Worm (Caenorhabditis elegans) whole organism, L4 larva: ENCODE results near the gene svop-1.

Experiments
- F10B5.3 ChIP-seq: sonication (generic microtip); optimal IDR thresholded peaks from 2 replicates; lab custom pipeline; 2016; ENCODE audit warnings: mild to moderate bottlenecking, missing genetic modification characterization, missing compliant biosample characterization
- F26F4.8 ChIP-seq: fragments of 200-800 bp; sonication (Bioruptor generic); conservative IDR thresholded peaks from 2 replicates; pipeline ENCODE4 v1.3.6; 2022; ENCODE audit warnings: missing genetic modification characterization, missing compliant biosample characterization
- F49E8.2 ChIP-seq: sonication (generic microtip); optimal IDR thresholded peaks from 2 replicates; lab custom pipeline; 2016; ENCODE audit warnings: missing compliant biosample characterization, mild to moderate bottlenecking, missing genetic modification characterization, borderline replicate concordance
- Y105C5A.15 ChIP-seq: fragments of 200-800 bp; sonication (Bioruptor generic); IDR thresholded peaks from 2 replicates; pipeline ENCODE4 v1.3.6; 2022; ENCODE audit warnings: missing genetic modification characterization, missing compliant biosample characterization
- Y48G9A.11 ChIP-seq: fragments of 200-800 bp; sonication (Bioruptor generic); IDR thresholded peaks from 2 replicates; pipeline ENCODE4 v1.3.6; 2022; ENCODE audit warnings: missing genetic modification reagents, missing genetic modification characterization, missing compliant biosample characterization
- Y5F2A.4 ChIP-seq: fragments of 200-800 bp; sonication (Bioruptor generic); optimal IDR thresholded peaks from 2 replicates; lab custom pipeline; 2018; ENCODE audit warnings: mild to moderate bottlenecking, missing genetic modification characterization, missing compliant biosample characterization
- ZK337.2 ChIP-seq: fragments of 200-800 bp; sonication (Bioruptor generic); IDR thresholded peaks from 2 replicates; pipeline ENCODE4 v1.3.6; 2022; ENCODE audit warnings: missing genetic modification reagents, missing genetic modification characterization, missing compliant biosample characterization
- aha-1 ChIP-seq: fragments of 150-350 bp; peaks from one replicate; lab custom pipeline; 2014; ENCODE audit warnings: missing biosample characterization, missing genetic modification characterization
- arid-1 ChIP-seq: fragments of 200-800 bp; sonication (Bioruptor generic); conservative IDR thresholded peaks from 2 replicates; pipeline ENCODE4 v1.3.6; 2022; ENCODE audit warnings: missing genetic modification reagents, missing genetic modification characterization, missing compliant biosample characterization
- ceh-32 ChIP-seq: sonication (generic microtip); optimal IDR thresholded peaks from 2 replicates; lab custom pipeline; 2016; ENCODE audit warnings: mild to moderate bottlenecking, missing genetic modification characterization, missing compliant biosample characterization; ENCODE audit not compliant: poor library complexity
- ceh-82 ChIP-seq: sonication (generic microtip); optimal IDR thresholded peaks from 2 replicates; lab custom pipeline; 2017; ENCODE audit warnings: missing biosample characterization, missing genetic modification characterization
- daf-8 ChIP-seq: fragments of 200-800 bp; sonication (Bioruptor generic); IDR thresholded peaks from 2 replicates; pipeline ENCODE4 v1.3.6; 2022; ENCODE audit warnings: missing genetic modification characterization, missing compliant biosample characterization
- dmd-9 ChIP-seq: fragments of 200-800 bp; sonication (Bioruptor generic); IDR thresholded peaks from 2 replicates; pipeline ENCODE4 v1.3.6; 2022; ENCODE audit warnings: missing genetic modification reagents, missing genetic modification characterization, missing compliant biosample characterization
- egl-27 ChIP-seq: sonication (generic microtip); optimal IDR thresholded peaks from 3 replicates; lab custom pipeline; 2017; ENCODE audit warnings: missing biosample characterization, missing genetic modification reagents, missing genetic modification characterization
- egl-43 ChIP-seq: fragments of 200-800 bp; sonication (Bioruptor generic); IDR thresholded peaks from 2 replicates; pipeline ENCODE4 v1.3.6; 2022; ENCODE audit warnings: missing genetic modification reagents, missing genetic modification characterization, missing compliant biosample characterization
- fkh-10 ChIP-seq: fragments of 150-350 bp; optimal IDR thresholded peaks from 2 replicates; lab custom pipeline; 2014; ENCODE audit warnings: missing biosample characterization, missing genetic modification reagents, missing genetic modification characterization
- fos-1 ChIP-seq: fragments of 150-350 bp; optimal IDR thresholded peaks from 2 replicates; lab custom pipeline; 2014; ENCODE audit warnings: missing biosample characterization, missing genetic modification characterization
- hif-1 ChIP-seq, 2 experiments: sonication (generic microtip); optimal IDR thresholded peaks; 2 replicates each; lab custom pipeline; 2016 to 2017; ENCODE audit warnings: missing compliant biosample characterization in 2 of 2, missing genetic modification characterization in 2 of 2, missing genetic modification reagents in 2 of 2, missing genotype in 2 of 2, mild to moderate bottlenecking in 1 of 2
- hlh-11 ChIP-seq: fragments of 200-800 bp; sonication (Bioruptor generic); optimal IDR thresholded peaks from 2 replicates; lab custom pipeline; 2018; ENCODE audit warnings: mild to moderate bottlenecking, missing genetic modification characterization, missing compliant biosample characterization
- hmg-1.1 ChIP-seq: fragments of 200-800 bp; sonication (Bioruptor generic); IDR thresholded peaks from 2 replicates; pipeline ENCODE4 v1.3.6; 2022; ENCODE audit warnings: missing genetic modification reagents, missing genetic modification characterization, missing compliant biosample characterization
- jun-1 ChIP-seq: fragments of 150-350 bp; optimal IDR thresholded peaks from 2 replicates; lab custom pipeline; 2014; ENCODE audit warnings: missing biosample characterization, missing genetic modification reagents, missing genetic modification characterization
- lin-1 ChIP-seq: fragments of 200-800 bp; sonication (Bioruptor generic); IDR thresholded peaks from 2 replicates; pipeline ENCODE4 v1.3.6; 2022; ENCODE audit warnings: missing genetic modification reagents, missing genetic modification characterization, missing compliant biosample characterization
- lin-38 ChIP-seq: fragments of 200-800 bp; sonication (Bioruptor generic); IDR thresholded peaks from 2 replicates; pipeline ENCODE4 v1.3.6; 2022; ENCODE audit warnings: missing genetic modification reagents, missing genetic modification characterization, missing compliant biosample characterization
- lsy-2 ChIP-seq, 2 experiments: fragments of 150-350 bp in 1 of 2; sonication (generic microtip) in 1 of 2; optimal IDR thresholded peaks; 2 replicates each; lab custom pipeline; 2014 to 2017; ENCODE audit warnings: missing biosample characterization in 2 of 2, missing genetic modification characterization in 2 of 2
- madf-5 ChIP-seq, 2 experiments: fragments of 200-800 bp; sonication (Bioruptor generic); IDR thresholded peaks; 2 replicates each; pipeline ENCODE4 v1.3.6; 2022; ENCODE audit warnings: missing compliant biosample characterization in 2 of 2, missing genetic modification characterization in 2 of 2
- madf-9 ChIP-seq: fragments of 200-800 bp; sonication (Bioruptor generic); conservative IDR thresholded peaks from 2 replicates; pipeline ENCODE4 v1.3.6; 2022; ENCODE audit warnings: missing genetic modification reagents, missing genetic modification characterization, missing compliant biosample characterization
- mdl-1 ChIP-seq, 2 experiments: fragments of 150-350 bp in 1 of 2; sonication (generic microtip) in 1 of 2; optimal IDR thresholded peaks; 2 replicates each; lab custom pipeline; 2014 to 2017; ENCODE audit warnings: missing biosample characterization in 2 of 2, missing genetic modification characterization in 2 of 2
- mdt-29 ChIP-seq: fragments of 200-800 bp; sonication (Bioruptor generic); IDR thresholded peaks from 2 replicates; pipeline ENCODE4 v1.3.6; 2022; ENCODE audit warnings: missing genetic modification reagents, missing genetic modification characterization, missing compliant biosample characterization
- mep-1 ChIP-seq: fragments of 150-350 bp; sonication (generic microtip); optimal IDR thresholded peaks from 3 replicates; lab custom pipeline; 2014; ENCODE audit warnings: missing biosample characterization, missing genetic modification characterization
- mes-2 ChIP-seq: sonication (generic microtip); optimal IDR thresholded peaks from 2 replicates; lab custom pipeline; 2016; ENCODE audit warnings: missing genotype, mild to moderate bottlenecking, missing genetic modification characterization, missing compliant biosample characterization; ENCODE audit not compliant: poor library complexity, severe bottlenecking
- mxl-2 ChIP-seq: fragments of 200-800 bp; sonication (Bioruptor generic); conservative IDR thresholded peaks from 2 replicates; pipeline ENCODE4 v1.3.6; 2022; ENCODE audit warnings: missing genetic modification reagents, missing genetic modification characterization, missing compliant biosample characterization
- nhr-11 ChIP-seq: fragments of 150-350 bp; optimal IDR thresholded peaks from 2 replicates; lab custom pipeline; 2014; ENCODE audit warnings: missing biosample characterization, missing genetic modification characterization
- nhr-237 ChIP-seq: sonication (generic microtip); optimal IDR thresholded peaks from 2 replicates; lab custom pipeline; 2017; ENCODE audit warnings: missing biosample characterization, missing genetic modification characterization
- nhr-25 ChIP-seq: sonication (generic microtip); optimal IDR thresholded peaks from 2 replicates; lab custom pipeline; 2017; ENCODE audit warnings: missing genetic modification characterization, mild to moderate bottlenecking, missing compliant biosample characterization, antibody characterized with exemption, moderate library complexity, borderline replicate concordance; ENCODE audit not compliant: insufficient read depth
- nhr-6 ChIP-seq: fragments of 150-350 bp; optimal IDR thresholded peaks from 2 replicates; lab custom pipeline; 2014; ENCODE audit warnings: missing biosample characterization, missing genetic modification characterization
- pha-4 ChIP-seq, 2 experiments: fragments of 150-350 bp in 1 of 2; fragments of 200-800 bp in 1 of 2; sonication (Bioruptor generic) in 1 of 2; IDR thresholded peaks in 1 of 2; optimal IDR thresholded peaks in 1 of 2; 2 replicates each; pipeline versions ENCODE4 v1.3.6 to Lab custom; 2014 to 2022; ENCODE audit warnings: missing genetic modification characterization in 2 of 2, missing genetic modification reagents in 2 of 2, missing biosample characterization in 1 of 2, missing compliant biosample characterization in 1 of 2
- saeg-2 ChIP-seq: fragments of 200-800 bp; sonication (Bioruptor generic); IDR thresholded peaks from 2 replicates; pipeline ENCODE4 v1.3.6; 2022; ENCODE audit warnings: missing genetic modification reagents, missing genetic modification characterization, missing compliant biosample characterization
- set-16 ChIP-seq: fragments of 200-800 bp; sonication (Bioruptor generic); IDR thresholded peaks from 2 replicates; pipeline ENCODE4 v1.3.6; 2022; ENCODE audit warnings: missing genetic modification reagents, missing genetic modification characterization, missing compliant biosample characterization
- skn-1 ChIP-seq: fragments of 150-350 bp; optimal IDR thresholded peaks from 2 replicates; lab custom pipeline; 2014; ENCODE audit warnings: missing biosample characterization, missing genetic modification characterization
- snpc-1.2 ChIP-seq: fragments of 200-800 bp; sonication (Bioruptor generic); IDR thresholded peaks from 2 replicates; pipeline ENCODE4 v1.3.6; 2022; ENCODE audit warnings: missing genetic modification reagents, missing genetic modification characterization, missing compliant biosample characterization
- spr-3 ChIP-seq: fragments of 200-800 bp; sonication (Bioruptor generic); optimal IDR thresholded peaks from 2 replicates; lab custom pipeline; 2018; ENCODE audit warnings: mild to moderate bottlenecking, missing genetic modification characterization, missing compliant biosample characterization
- tag-97 ChIP-seq: fragments of 200-800 bp; sonication (Bioruptor generic); IDR thresholded peaks from 2 replicates; pipeline ENCODE4 v1.3.6; 2022; ENCODE audit warnings: missing genetic modification characterization, missing compliant biosample characterization
- unc-39 ChIP-seq: sonication (generic microtip); optimal IDR thresholded peaks from 2 replicates; lab custom pipeline; 2017; ENCODE audit warnings: missing biosample characterization, missing genetic modification characterization
- unc-62 ChIP-seq, 3 experiments: fragments of 150-350 bp in 1 of 3; sonication (generic microtip); optimal IDR thresholded peaks in 2 of 3; peaks in 1 of 3; 1 replicate in 1 of 3; 2 replicates in 2 of 3; lab custom pipeline; 2014 to 2017; ENCODE audit warnings: missing biosample characterization in 3 of 3, missing genetic modification characterization in 3 of 3, missing genetic modification reagents in 3 of 3, missing genotype in 1 of 3
- zfp-2 ChIP-seq: sonication (generic microtip); optimal IDR thresholded peaks from 2 replicates; lab custom pipeline; 2016; ENCODE audit warnings: mild to moderate bottlenecking, missing genetic modification characterization, missing compliant biosample characterization
- zip-11 ChIP-seq: fragments of 200-800 bp; sonication (Bioruptor generic); IDR thresholded peaks from 2 replicates; pipeline ENCODE4 v1.3.6; 2022; ENCODE audit warnings: missing genetic modification characterization, missing compliant biosample characterization
- zip-2 ChIP-seq: fragments of 150-350 bp; optimal IDR thresholded peaks from 2 replicates; lab custom pipeline; 2014; ENCODE audit warnings: missing biosample characterization, missing genetic modification characterization
- ztf-11 ChIP-seq: fragments of 150-350 bp; optimal IDR thresholded peaks from 2 replicates; lab custom pipeline; 2014; ENCODE audit warnings: missing biosample characterization, missing genetic modification characterization
- ztf-7 ChIP-seq: fragments of 150-350 bp; optimal IDR thresholded peaks from 2 replicates; lab custom pipeline; 2014; ENCODE audit warnings: missing biosample characterization, missing genetic modification characterization

svop-1 gene

DNA sequence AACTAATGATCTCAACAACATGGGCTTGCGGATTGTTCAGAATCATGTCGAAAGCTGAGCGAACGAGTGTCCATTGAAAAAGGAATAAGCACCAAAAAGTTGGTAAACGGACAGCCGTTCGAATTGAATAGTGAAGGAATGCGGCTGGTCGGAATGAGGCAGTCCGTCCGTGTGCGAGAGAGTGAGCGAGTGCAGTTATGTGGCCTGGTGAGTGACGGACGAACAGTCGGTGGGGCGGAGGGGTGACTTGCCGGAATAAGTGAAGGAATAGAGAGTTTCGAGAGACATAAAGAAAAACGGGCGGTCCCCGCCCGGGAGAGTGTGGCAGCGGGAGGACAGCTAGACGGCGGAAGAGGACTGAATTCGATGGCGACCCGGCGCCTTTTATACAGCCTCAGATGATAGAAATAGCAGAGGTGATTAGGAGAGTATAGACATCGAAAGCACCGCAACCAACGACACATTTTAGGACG, 20.0 kb downstream of the svop-1 start (continued):
- TF ChIP-seq mep-1 (tag; lab: Kevin White, UChicago): peak; percentile 83
- TF ChIP-seq zip-11 (GFP tag; lab: Robert Waterston, UW): peak; percentile 71; the same call in 1 of the 2 replicates
- no peak for TF ChIP-seq skn-1 (tag; lab: Kevin White, UChicago)
- TF ChIP-seq F26F4.8 (GFP tag; lab: Robert Waterston, UW): 0 out of 2 replicates have a peak, but pooled peaks have one; percentile 36
- TF ChIP-seq Y5F2A.4 (GFP tag; lab: Kevin White, UChicago): no peak
- TF ChIP-seq madf-9 (GFP tag; lab: Robert Waterston, UW): peak; percentile 79
- TF ChIP-seq zfp-2 (tag; lab: Kevin White, UChicago): no peak
- no peak for TF ChIP-seq egl-27 (tag; lab: Kevin White, UChicago)
- TF ChIP-seq Y105C5A.15 (GFP tag; lab: Robert Waterston, UW): 0 out of 2 replicates have a peak, but pooled peaks have one; percentile 17
- peak; percentile 4 for TF ChIP-seq spr-3 (GFP tag; lab: Kevin White, UChicago)
- TF ChIP-seq fos-1 (tag; lab: Kevin White, UChicago): no peak
- peak; percentile 63 for TF ChIP-seq nhr-6 (tag; lab: Kevin White, UChicago)
- no peak for TF ChIP-seq zip-2 (tag; lab: Kevin White, UChicago)
- peak; percentile 39 to 51 for TF ChIP-seq mdl-1 (tag; optimal IDR thresholded peaks at IDR 0.05; lab: Kevin White, UChicago)
- no peak for TF ChIP-seq daf-8 (GFP tag; lab: Robert Waterston, UW)
- no peak; the same call in 1 of the 2 replicates for TF ChIP-seq mdt-29 (GFP tag; lab: Robert Waterston, UW)
- peak; percentile 65 for TF ChIP-seq snpc-1.2 (GFP tag; lab: Robert Waterston, UW)
- TF ChIP-seq fkh-10 (GFP tag; lab: Kevin White, UChicago): no peak
- TF ChIP-seq aha-1: peak; percentile 98
- TF ChIP-seq madf-5 (GFP tag; IDR thresholded peaks at IDR 0.05; lab: Robert Waterston, UW): peak in 1 of 2 experiments; percentile 88; a peak in 1 of 4 replicates
- peak; percentile 74 for TF ChIP-seq lin-38 (GFP tag; lab: Robert Waterston, UW)
- 0 out of 2 replicates have a peak, but pooled peaks have one; percentile 9 for TF ChIP-seq dmd-9
- no peak for TF ChIP-seq ceh-82
- peak; percentile 48 for TF ChIP-seq mes-2 (tag; lab: Kevin White, UChicago)
- no peak for TF ChIP-seq ZK337.2
- TF ChIP-seq tag-97 (GFP tag; lab: Robert Waterston, UW): no peak
- TF ChIP-seq lsy-2 (tag; optimal IDR thresholded peaks at IDR 0.05; lab: Kevin White, UChicago): peak; percentile 27 to 64
- TF ChIP-seq saeg-2 (GFP tag; lab: Robert Waterston, UW): peak; percentile 75; the same call in 1 of the 2 replicates
- no peak for TF ChIP-seq ztf-7 (tag; lab: Kevin White, UChicago)
- TF ChIP-seq ztf-11 (tag; lab: Kevin White, UChicago): no peak
- TF ChIP-seq jun-1 (tag; lab: Kevin White, UChicago): peak; percentile 9
- no peak for TF ChIP-seq unc-39 (tag; lab: Kevin White, UChicago)
- TF ChIP-seq unc-62 (GFP tag; optimal IDR thresholded peaks at IDR 0.05 in 1 of 2; lab: Kevin White, UChicago): peak in 1 of 2 experiments; percentile 97
- no peak for TF ChIP-seq unc-62 (tag; optimal IDR thresholded peaks at IDR 0.05; lab: Kevin White, UChicago)
- TF ChIP-seq hlh-11 (tag; lab: Kevin White, UChicago): peak; percentile 96
- TF ChIP-seq set-16 (GFP tag; lab: Robert Waterston, UW): peak; percentile 95
- peak; percentile 48; the same call in 1 of the 2 replicates for TF ChIP-seq Y48G9A.11 (GFP tag; lab: Robert Waterston, UW)
- TF ChIP-seq nhr-237 (tag; lab: Kevin White, UChicago): no peak
- TF ChIP-seq F10B5.3 (tag; lab: Kevin White, UChicago): no peak
- peak; percentile 3 to 64 for TF ChIP-seq hif-1 (tag; optimal IDR thresholded peaks at IDR 0.05; lab: Kevin White, UChicago)
- peak; percentile 82 for TF ChIP-seq hmg-1.1 (GFP tag; lab: Robert Waterston, UW)
- no peak for TF ChIP-seq F49E8.2 (tag; lab: Kevin White, UChicago)
- TF ChIP-seq ceh-32 (tag; lab: Kevin White, UChicago): no peak
- peak; percentile 0 for TF ChIP-seq nhr-25 (tag; lab: Kevin White, UChicago)
- peak; percentile 86 for TF ChIP-seq nhr-11
- peak; percentile 90 for TF ChIP-seq egl-43 (GFP tag; lab: Robert Waterston, UW)
- no peak for TF ChIP-seq mxl-2
- peak; percentile 95 for TF ChIP-seq lin-1 (GFP tag; lab: Robert Waterston, UW)
- TF ChIP-seq pha-4 (GFP tag; IDR thresholded peaks at IDR 0.05; lab: Robert Waterston, UW): peak; percentile 90
- TF ChIP-seq pha-4 (tag; optimal IDR thresholded peaks at IDR 0.05; lab: Kevin White, UChicago): no peak
- TF ChIP-seq arid-1 (GFP tag; lab: Robert Waterston, UW): no peak
